Worm (Caenorhabditis elegans) whole organism, L4 larva: ENCODE data around the gene his-48.

Experiments
- F26F4.8 ChIP-seq: fragments of 200-800 bp; sonication (Bioruptor generic); conservative IDR thresholded peaks from 2 replicates; pipeline ENCODE4 v1.3.6; 2022; ENCODE audit warnings: missing genetic modification characterization, missing compliant biosample characterization
- F44E2.7 ChIP-seq: fragments of 200-800 bp; sonication (Bioruptor generic); IDR thresholded peaks from 2 replicates; pipeline ENCODE4 v2.1.2; 2022; ENCODE audit warnings: missing genetic modification characterization, missing compliant biosample characterization
- F49E8.2 ChIP-seq: sonication (generic microtip); optimal IDR thresholded peaks from 2 replicates; lab custom pipeline; 2016; ENCODE audit warnings: missing compliant biosample characterization, mild to moderate bottlenecking, missing genetic modification characterization, borderline replicate concordance
- T26A8.4 ChIP-seq: fragments of 200-800 bp; sonication (Bioruptor generic); IDR thresholded peaks from 2 replicates; pipeline ENCODE4 v1.3.6; 2022; ENCODE audit warnings: missing genetic modification characterization, missing compliant biosample characterization
- Y105C5A.15 ChIP-seq: fragments of 200-800 bp; sonication (Bioruptor generic); IDR thresholded peaks from 2 replicates; pipeline ENCODE4 v1.3.6; 2022; ENCODE audit warnings: missing genetic modification characterization, missing compliant biosample characterization
- ZK337.2 ChIP-seq: fragments of 200-800 bp; sonication (Bioruptor generic); IDR thresholded peaks from 2 replicates; pipeline ENCODE4 v1.3.6; 2022; ENCODE audit warnings: missing genetic modification reagents, missing genetic modification characterization, missing compliant biosample characterization
- aha-1 ChIP-seq: fragments of 150-350 bp; peaks from one replicate; lab custom pipeline; 2014; ENCODE audit warnings: missing biosample characterization, missing genetic modification characterization
- aly-2 ChIP-seq: sonication (generic microtip); optimal IDR thresholded peaks from 2 replicates; lab custom pipeline; 2018; ENCODE audit warnings: missing biosample characterization, missing genetic modification characterization
- ama-1 ChIP-seq: fragments of 150-350 bp; optimal IDR thresholded peaks from 2 replicates; lab custom pipeline; 2014; ENCODE audit warnings: inconsistent platforms, mixed read lengths
- arid-1 ChIP-seq: fragments of 200-800 bp; sonication (Bioruptor generic); conservative IDR thresholded peaks from 2 replicates; pipeline ENCODE4 v1.3.6; 2022; ENCODE audit warnings: missing genetic modification reagents, missing genetic modification characterization, missing compliant biosample characterization
- ceh-62 ChIP-seq: sonication (generic microtip); optimal IDR thresholded peaks from 2 replicates; lab custom pipeline; 2017; ENCODE audit warnings: missing biosample characterization, missing genetic modification characterization
- daf-12 ChIP-seq: fragments of 150-350 bp; optimal IDR thresholded peaks from 2 replicates; lab custom pipeline; 2014; ENCODE audit warnings: missing biosample characterization, missing genetic modification reagents, missing genetic modification characterization
- daf-16 ChIP-seq, 3 experiments: sonication (generic microtip); optimal IDR thresholded peaks; 2 replicates each; lab custom pipeline; 2016 to 2017; ENCODE audit warnings: missing genetic modification characterization in 3 of 3, missing genetic modification reagents in 3 of 3, mild to moderate bottlenecking in 2 of 3, missing compliant biosample characterization in 2 of 3, missing biosample characterization in 1 of 3, moderate library complexity in 1 of 3
- daf-19 ChIP-seq: fragments of 200-800 bp; sonication (Bioruptor generic); conservative IDR thresholded peaks from 2 replicates; pipeline ENCODE4 v1.3.6; 2022; ENCODE audit warnings: missing genetic modification characterization, missing compliant biosample characterization
- dmd-6 ChIP-seq: fragments of 200-800 bp; sonication (Bioruptor generic); IDR thresholded peaks from 2 replicates; pipeline ENCODE4 v1.3.6; 2022; ENCODE audit warnings: missing genetic modification reagents, missing genetic modification characterization, missing compliant biosample characterization
- dmd-8 ChIP-seq: fragments of 200-800 bp; sonication (Bioruptor generic); IDR thresholded peaks from 2 replicates; pipeline ENCODE4 v1.3.6; 2022; ENCODE audit warnings: missing genetic modification characterization, missing compliant biosample characterization
- dve-1 ChIP-seq: sonication (generic microtip); optimal IDR thresholded peaks from 2 replicates; lab custom pipeline; 2017; ENCODE audit warnings: antibody characterized with exemption, mild to moderate bottlenecking, missing genetic modification characterization, missing compliant biosample characterization; ENCODE audit not compliant: insufficient read depth
- fos-1 ChIP-seq: fragments of 150-350 bp; optimal IDR thresholded peaks from 2 replicates; lab custom pipeline; 2014; ENCODE audit warnings: missing biosample characterization, missing genetic modification characterization
- gei-8 ChIP-seq: fragments of 200-800 bp; sonication (Bioruptor generic); optimal IDR thresholded peaks from 2 replicates; lab custom pipeline; 2018; ENCODE audit warnings: mild to moderate bottlenecking, missing genetic modification characterization, missing compliant biosample characterization
- lim-7 ChIP-seq: fragments of 200-800 bp; sonication (Bioruptor generic); IDR thresholded peaks from 2 replicates; pipeline ENCODE4 v1.3.6; 2022; ENCODE audit warnings: missing genetic modification characterization, missing compliant biosample characterization
- lin-13 ChIP-seq: fragments of 150-350 bp; optimal IDR thresholded peaks from 2 replicates; lab custom pipeline; 2014; ENCODE audit warnings: missing biosample characterization, missing genetic modification reagents, missing genetic modification characterization
- lin-38 ChIP-seq: fragments of 200-800 bp; sonication (Bioruptor generic); IDR thresholded peaks from 2 replicates; pipeline ENCODE4 v1.3.6; 2022; ENCODE audit warnings: missing genetic modification reagents, missing genetic modification characterization, missing compliant biosample characterization
- lsy-2 ChIP-seq, 2 experiments: fragments of 150-350 bp in 1 of 2; sonication (generic microtip) in 1 of 2; optimal IDR thresholded peaks; 2 replicates each; lab custom pipeline; 2014 to 2017; ENCODE audit warnings: missing biosample characterization in 2 of 2, missing genetic modification characterization in 2 of 2
- madf-5 ChIP-seq, 2 experiments: fragments of 200-800 bp; sonication (Bioruptor generic); IDR thresholded peaks; 2 replicates each; pipeline ENCODE4 v1.3.6; 2022; ENCODE audit warnings: missing compliant biosample characterization in 2 of 2, missing genetic modification characterization in 2 of 2
- mdl-1 ChIP-seq, 2 experiments: fragments of 150-350 bp in 1 of 2; sonication (generic microtip) in 1 of 2; optimal IDR thresholded peaks; 2 replicates each; lab custom pipeline; 2014 to 2017; ENCODE audit warnings: missing biosample characterization in 2 of 2, missing genetic modification characterization in 2 of 2
- mep-1 ChIP-seq: fragments of 150-350 bp; sonication (generic microtip); optimal IDR thresholded peaks from 3 replicates; lab custom pipeline; 2014; ENCODE audit warnings: missing biosample characterization, missing genetic modification characterization
- mes-2 ChIP-seq: sonication (generic microtip); optimal IDR thresholded peaks from 2 replicates; lab custom pipeline; 2016; ENCODE audit warnings: missing genotype, mild to moderate bottlenecking, missing genetic modification characterization, missing compliant biosample characterization; ENCODE audit not compliant: poor library complexity, severe bottlenecking
- nhr-11 ChIP-seq: fragments of 150-350 bp; optimal IDR thresholded peaks from 2 replicates; lab custom pipeline; 2014; ENCODE audit warnings: missing biosample characterization, missing genetic modification characterization
- nhr-111 ChIP-seq: fragments of 200-800 bp; sonication (Bioruptor generic); optimal IDR thresholded peaks from 2 replicates; lab custom pipeline; 2018; ENCODE audit warnings: mild to moderate bottlenecking, missing genetic modification characterization, missing compliant biosample characterization
- nhr-28 ChIP-seq: fragments of 150-350 bp; optimal IDR thresholded peaks from 2 replicates; lab custom pipeline; 2014; ENCODE audit warnings: missing biosample characterization, missing genetic modification characterization
- pha-4 ChIP-seq, 2 experiments: fragments of 150-350 bp in 1 of 2; fragments of 200-800 bp in 1 of 2; sonication (Bioruptor generic) in 1 of 2; IDR thresholded peaks in 1 of 2; optimal IDR thresholded peaks in 1 of 2; 2 replicates each; pipeline versions ENCODE4 v1.3.6 to Lab custom; 2014 to 2022; ENCODE audit warnings: missing genetic modification characterization in 2 of 2, missing genetic modification reagents in 2 of 2, missing biosample characterization in 1 of 2, missing compliant biosample characterization in 1 of 2
- php-3 ChIP-seq: fragments of 200-800 bp; sonication (Bioruptor generic); IDR thresholded peaks from 2 replicates; pipeline ENCODE4 v1.3.6; 2022; ENCODE audit warnings: missing genetic modification reagents, missing genetic modification characterization, missing compliant biosample characterization
- rbr-2 ChIP-seq: sonication (generic microtip); optimal IDR thresholded peaks from 2 replicates; lab custom pipeline; 2016; ENCODE audit warnings: missing genotype, missing genetic modification characterization, missing compliant biosample characterization
- sdz-12 ChIP-seq: fragments of 200-800 bp; sonication (Bioruptor generic); optimal IDR thresholded peaks from 2 replicates; lab custom pipeline; 2018; ENCODE audit warnings: mild to moderate bottlenecking, missing genetic modification characterization, missing compliant biosample characterization
- skn-1 ChIP-seq: fragments of 150-350 bp; optimal IDR thresholded peaks from 2 replicates; lab custom pipeline; 2014; ENCODE audit warnings: missing biosample characterization, missing genetic modification characterization
- snpc-1.2 ChIP-seq: fragments of 200-800 bp; sonication (Bioruptor generic); IDR thresholded peaks from 2 replicates; pipeline ENCODE4 v1.3.6; 2022; ENCODE audit warnings: missing genetic modification reagents, missing genetic modification characterization, missing compliant biosample characterization
- tag-97 ChIP-seq: fragments of 200-800 bp; sonication (Bioruptor generic); IDR thresholded peaks from 2 replicates; pipeline ENCODE4 v1.3.6; 2022; ENCODE audit warnings: missing genetic modification characterization, missing compliant biosample characterization
- tra-1 ChIP-seq: fragments of 200-800 bp; sonication (Bioruptor generic); IDR thresholded peaks from 2 replicates; pipeline ENCODE4 v1.3.6; 2022; ENCODE audit warnings: missing genetic modification reagents, missing genetic modification characterization, missing compliant biosample characterization
- unc-130 ChIP-seq: sonication (generic microtip); optimal IDR thresholded peaks from 2 replicates; lab custom pipeline; 2016; ENCODE audit warnings: missing genetic modification reagents, missing genetic modification characterization, missing compliant biosample characterization
- unc-62 ChIP-seq, 3 experiments: fragments of 150-350 bp in 1 of 3; sonication (generic microtip); optimal IDR thresholded peaks in 2 of 3; peaks in 1 of 3; 1 replicate in 1 of 3; 2 replicates in 2 of 3; lab custom pipeline; 2014 to 2017; ENCODE audit warnings: missing biosample characterization in 3 of 3, missing genetic modification characterization in 3 of 3, missing genetic modification reagents in 3 of 3, missing genotype in 1 of 3
- zfp-3 ChIP-seq: fragments of 200-800 bp; sonication (Bioruptor generic); conservative IDR thresholded peaks from 2 replicates; pipeline ENCODE4 v1.3.6; 2022; ENCODE audit warnings: missing genetic modification reagents, missing genetic modification characterization, missing compliant biosample characterization
- ztf-7 ChIP-seq: fragments of 150-350 bp; optimal IDR thresholded peaks from 2 replicates; lab custom pipeline; 2014; ENCODE audit warnings: missing biosample characterization, missing genetic modification characterization

his-48 gene

ce11 chrIV:11323666-11324065, 879 bp upstream of the his-48 start (continued):
- TF ChIP-seq F44E2.7 (no peak), nhr-111 (GFP tag; lab: Kevin White, UChicago) (no peak), fos-1 (tag; lab: Kevin White, UChicago) (no peak), sdz-12 (GFP tag; lab: Kevin White, UChicago) (no peak), php-3 (no peak), mes-2 (tag; lab: Kevin White, UChicago) (no peak), mep-1 (tag; lab: Kevin White, UChicago) (no peak), skn-1 (tag; lab: Kevin White, UChicago) (no peak), daf-12 (tag; lab: Kevin White, UChicago) (no peak), dve-1 (tag; lab: Kevin White, UChicago) (no peak), ama-1 (lab: Kevin White, UChicago) (no peak), snpc-1.2 (GFP tag; lab: Robert Waterston, UW) (peak; percentile 48; the same call in 1 of the 2 replicates), unc-130 (no peak), lin-38 (peak; percentile 62), daf-19 (GFP tag; lab: Robert Waterston, UW) (no peak), dmd-6 (GFP tag; lab: Robert Waterston, UW) (no peak), Y105C5A.15 (GFP tag; lab: Robert Waterston, UW) (no peak), daf-16 (GFP tag; optimal IDR thresholded peaks at IDR 0.05; lab: Kevin White, UChicago) (no peak), daf-16 (tag; optimal IDR thresholded peaks at IDR 0.05; lab: Kevin White, UChicago) (no peak), nhr-28 (tag; lab: Kevin White, UChicago) (no peak), rbr-2 (no peak), F49E8.2 (no peak), unc-62 (GFP tag; optimal IDR thresholded peaks at IDR 0.05 in 1 of 2; lab: Kevin White, UChicago) (no peak), unc-62 (tag; optimal IDR thresholded peaks at IDR 0.05; lab: Kevin White, UChicago) (no peak), lim-7 (no peak), ceh-62 (no peak), mdl-1 (tag; optimal IDR thresholded peaks at IDR 0.05; lab: Kevin White, UChicago) (no peak), aly-2 (tag; lab: Kevin White, UChicago) (no peak), lsy-2 (tag; optimal IDR thresholded peaks at IDR 0.05; lab: Kevin White, UChicago) (no peak), pha-4 (GFP tag; IDR thresholded peaks at IDR 0.05; lab: Robert Waterston, UW) (no peak), pha-4 (tag; optimal IDR thresholded peaks at IDR 0.05; lab: Kevin White, UChicago) (no peak), ZK337.2 (no peak), arid-1 (GFP tag; lab: Robert Waterston, UW) (0 out of 2 replicates have a peak, but pooled peaks have one; percentile 41), nhr-11 (tag; lab: Kevin White, UChicago) (no peak), lin-13 (GFP tag; lab: Kevin White, UChicago) (no peak), F26F4.8 (GFP tag; lab: Robert Waterston, UW) (peak; percentile 64; the same call in 1 of the 2 replicates), tra-1 (GFP tag; lab: Robert Waterston, UW) (no peak), tag-97 (GFP tag; lab: Robert Waterston, UW) (no peak), aha-1 (tag; lab: Kevin White, UChicago) (peak; percentile 51), gei-8 (GFP tag; lab: Kevin White, UChicago) (no peak), dmd-8 (GFP tag; lab: Robert Waterston, UW) (0 out of 2 replicates have a peak, but pooled peaks have one; percentile 4), ztf-7 (tag; lab: Kevin White, UChicago) (no peak)

- TF ChIP-seq F26F4.8 (GFP tag; lab: Robert Waterston, UW): 0 out of 2 replicates have a peak, but pooled peaks have one; percentile 48
- TF ChIP-seq zfp-3 (GFP tag; lab: Robert Waterston, UW): 0 out of 2 replicates have a peak, but pooled peaks have one; percentile 17
- 0 out of 2 replicates have a peak, but pooled peaks have one; percentile 32 for TF ChIP-seq pha-4 (GFP tag; IDR thresholded peaks at IDR 0.05; lab: Robert Waterston, UW)
- TF ChIP-seq pha-4 (tag; optimal IDR thresholded peaks at IDR 0.05; lab: Kevin White, UChicago): no peak
- TF ChIP-seq dve-1 (tag; lab: Kevin White, UChicago): peak; percentile 4
- peak; percentile 46 for TF ChIP-seq lin-38
- no peak for TF ChIP-seq madf-5 (GFP tag; IDR thresholded peaks at IDR 0.05; lab: Robert Waterston, UW)
- TF ChIP-seq T26A8.4 (GFP tag; lab: Robert Waterston, UW): 0 out of 2 replicates have a peak, but pooled peaks have one; percentile 17
- TF ChIP-seq Y105C5A.15 (GFP tag; lab: Robert Waterston, UW): 0 out of 2 replicates have a peak, but pooled peaks have one; percentile 34
- no peak for TF ChIP-seq php-3
These were observed 2.5 kb downstream of the his-48 start, which contains the start of gene B0035.21 for ce11 chrIV:11326939-11327565. Gene B0035.21 (plus strand): TSS chrIV:11327260.
